Worm (Caenorhabditis elegans): ENCODE measurements around the gene C47E8.1.

ce11 chrV:14648825-14649224 is 17.0 kb upstream of the C47E8.1 start:
- no peak for TF ChIP-seq unc-55 (GFP tag; optimal IDR thresholded peaks at IDR 0.05)
- no peak for TF ChIP-seq nhr-11 (tag; optimal IDR thresholded peaks at IDR 0.05)
- no peak for TF ChIP-seq skn-1 (tag; optimal IDR thresholded peaks at IDR 0.05)
- TF ChIP-seq unc-62 (GFP tag; optimal IDR thresholded peaks at IDR 0.05) = no peak
- no peak for TF ChIP-seq elt-1 (tag; optimal IDR thresholded peaks at IDR 0.05)
- TF ChIP-seq sma-3 (GFP tag; optimal IDR thresholded peaks at IDR 0.05) = no peak
- no peak for TF ChIP-seq sma-9 (GFP tag; optimal IDR thresholded peaks at IDR 0.05)
- no peak for TF ChIP-seq sma-9 (tag; optimal IDR thresholded peaks at IDR 0.05)
- no peak for TF ChIP-seq ama-1 (optimal IDR thresholded peaks at IDR 0.05)
- TF ChIP-seq nhr-10 (tag; optimal IDR thresholded peaks at IDR 0.05) = no peak
- no peak for TF ChIP-seq zag-1 (tag; optimal IDR thresholded peaks at IDR 0.05)
- no peak for TF ChIP-seq ztf-11 (tag; optimal IDR thresholded peaks at IDR 0.05)
- TF ChIP-seq nhr-6 (tag; optimal IDR thresholded peaks at IDR 0.05) = no peak
